Worm (Caenorhabditis elegans): ENCODE measurements around the gene Y67D8C.2.

DNA sequence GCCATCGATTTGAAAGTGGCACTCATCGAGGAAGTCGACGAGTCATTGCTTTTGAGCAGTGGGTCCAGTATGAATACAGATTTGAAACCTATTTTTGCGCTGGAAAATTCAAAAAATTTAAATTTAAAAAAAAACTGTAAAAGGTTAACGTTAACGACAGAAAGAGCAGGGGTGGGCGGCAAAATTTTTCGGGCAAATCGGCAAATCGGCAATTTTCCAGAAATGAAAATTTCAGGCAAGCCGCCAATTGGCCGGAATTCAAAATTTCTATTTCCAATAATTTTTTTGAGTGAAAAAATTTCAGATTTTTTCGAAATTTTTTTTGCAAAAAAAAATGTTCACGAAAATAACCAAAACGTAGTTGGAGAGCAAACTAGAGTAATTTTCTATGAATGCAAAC is 14.7 kb downstream of the Y67D8C.2 start, which contains the start of gene Y67D8C.9:
- TF ChIP-seq fkh-6 (tag; optimal IDR thresholded peaks at IDR 0.05) (no peak), che-1 (tag; optimal IDR thresholded peaks at IDR 0.05) (no peak)
